Worm (Caenorhabditis elegans) whole organism, midembryonic: Measurements from ENCODE around the gene sra-28.

Source experiments
- T22C8.4 ChIP-seq: fragments of 200-800 bp; sonication (Bioruptor generic); IDR thresholded peaks from 2 replicates; pipeline ENCODE4 v1.3.6; 2022; ENCODE audit warnings: missing genetic modification characterization, missing compliant biosample characterization
- cog-1 ChIP-seq: sonication (generic microtip); optimal IDR thresholded peaks from 2 replicates; lab custom pipeline; 2016; ENCODE audit warnings: missing genetic modification characterization, missing compliant biosample characterization
- flt-1 ChIP-seq: fragments of 200-800 bp; sonication (Bioruptor generic); IDR thresholded peaks from 2 replicates; pipeline ENCODE4 v1.3.6; 2022; ENCODE audit warnings: missing genetic modification characterization, missing compliant biosample characterization
- klf-2 ChIP-seq: fragments of 200-800 bp; sonication (Bioruptor generic); conservative IDR thresholded peaks from 2 replicates; pipeline ENCODE4 v1.3.6; 2022; ENCODE audit warnings: missing genetic modification reagents, missing genetic modification characterization, missing compliant biosample characterization
- med-1 ChIP-seq: sonication (generic microtip); optimal IDR thresholded peaks from 2 replicates; lab custom pipeline; 2017; ENCODE audit warnings: missing genetic modification characterization, mild to moderate bottlenecking, missing compliant biosample characterization, antibody characterized with exemption, missing genetic modification reagents; ENCODE audit not compliant: insufficient read depth
- ref-1 ChIP-seq: fragments of 200-800 bp; sonication (Bioruptor generic); conservative IDR thresholded peaks from 2 replicates; pipeline ENCODE4 v1.3.6; 2022; ENCODE audit warnings: missing genetic modification reagents, missing genetic modification characterization, missing compliant biosample characterization
- tab-1 ChIP-seq: fragments of 200-800 bp; sonication (Bioruptor generic); IDR thresholded peaks from 2 replicates; pipeline ENCODE4 v1.3.6; 2022; ENCODE audit warnings: missing genetic modification characterization, missing compliant biosample characterization
- ztf-23 ChIP-seq: fragments of 200-800 bp; sonication (Bioruptor generic); IDR thresholded peaks from 2 replicates; pipeline ENCODE4 v1.3.6; 2022; ENCODE audit warnings: missing genetic modification reagents, missing genetic modification characterization, missing compliant biosample characterization
- ztf-29 ChIP-seq: fragments of 200-800 bp; sonication (Bioruptor generic); IDR thresholded peaks from 2 replicates; pipeline ENCODE4 v1.3.6; 2022; ENCODE audit warnings: missing genetic modification reagents, missing genetic modification characterization, missing compliant biosample characterization

sra-28 gene

ce11 chrII:6526136-6526684, 47.4 kb downstream of the sra-28 start:
- TF ChIP-seq T22C8.4 (GFP tag; lab: Robert Waterston, UW), result no peak
- no peak for TF ChIP-seq flt-1
- TF ChIP-seq ref-1 (GFP tag; lab: Robert Waterston, UW), result no peak
- no peak for TF ChIP-seq ztf-23

ce11 chrII:6524501-6524977, 49.0 kb downstream of the sra-28 start, which contains the start of gene C56E6.2:
TSS of gene C56E6.2 (plus strand) at chrII:6524927.
- no peak for TF ChIP-seq ztf-29 (GFP tag; lab: Robert Waterston, UW)
- no peak for TF ChIP-seq ref-1 (GFP tag; lab: Robert Waterston, UW)
- no peak for TF ChIP-seq flt-1
- no peak for TF ChIP-seq tab-1
- no peak for TF ChIP-seq ztf-23
- no peak for TF ChIP-seq cog-1
- no peak for TF ChIP-seq T22C8.4 (GFP tag; lab: Robert Waterston, UW)
- no peak for TF ChIP-seq klf-2 (GFP tag; lab: Robert Waterston, UW)

ce11 chrII:6523940-6524339, 49.6 kb downstream of the sra-28 start:
- no peak for TF ChIP-seq tab-1
- no peak for TF ChIP-seq flt-1
- TF ChIP-seq ztf-29 (GFP tag; lab: Robert Waterston, UW), result no peak
- no peak for TF ChIP-seq ztf-23
- no peak for TF ChIP-seq T22C8.4 (GFP tag; lab: Robert Waterston, UW)
- no peak for TF ChIP-seq cog-1
- TF ChIP-seq klf-2 (GFP tag; lab: Robert Waterston, UW), result no peak
- TF ChIP-seq ref-1 (GFP tag; lab: Robert Waterston, UW), result no peak
- TF ChIP-seq med-1 (GFP tag; lab: Kevin White, UChicago), result no peak

ce11 chrII:6522622-6523254, 50.8 kb downstream of the sra-28 start:
- 0 out of 2 replicates have a peak, but pooled peaks have one; percentile 47 for TF ChIP-seq tab-1
- TF ChIP-seq flt-1, result peak; percentile 70
- 0 out of 2 replicates have a peak, but pooled peaks have one; percentile 69 for TF ChIP-seq ztf-23
- peak; percentile 51 for TF ChIP-seq cog-1
- no peak for TF ChIP-seq ref-1 (GFP tag; lab: Robert Waterston, UW)

DNA sequence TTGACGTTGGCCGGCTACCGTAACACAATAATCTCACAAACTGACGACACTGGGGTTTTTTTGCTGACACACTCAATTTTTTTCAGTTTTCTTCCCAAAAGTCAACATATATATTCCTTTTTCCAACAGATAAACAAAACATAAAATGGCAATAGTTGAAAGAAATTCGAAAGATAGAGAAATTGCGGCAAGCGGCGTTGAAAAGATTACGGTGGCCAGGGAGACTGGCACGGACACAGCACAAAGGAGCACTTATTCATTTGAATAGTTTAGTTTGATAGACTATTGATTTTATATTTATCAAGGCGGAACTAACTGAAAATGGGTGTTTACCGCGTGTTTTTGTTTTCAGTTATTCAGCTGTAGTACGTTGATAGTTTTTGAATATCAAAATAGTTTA, 52.3 kb downstream of the sra-28 start, which contains the start of gene toe-2:
TSS of gene toe-2 (minus strand) at position 70 of the 400 bp plus-strand sequence.
- no peak for TF ChIP-seq ztf-29 (GFP tag; lab: Robert Waterston, UW)
- no peak for TF ChIP-seq klf-2 (GFP tag; lab: Robert Waterston, UW)
- no peak for TF ChIP-seq tab-1
- no peak for TF ChIP-seq med-1 (GFP tag; lab: Kevin White, UChicago)
- TF ChIP-seq ztf-23, result no peak
- TF ChIP-seq ref-1 (GFP tag; lab: Robert Waterston, UW), result no peak
- no peak for TF ChIP-seq cog-1
- no peak for TF ChIP-seq flt-1
- TF ChIP-seq T22C8.4 (GFP tag; lab: Robert Waterston, UW), result no peak
